Worm (Caenorhabditis elegans) whole organism, L2 larva: ENCODE data around the gene C18E9.8.
A peak's percentile ranks its signal among the peaks of the same experiment; 100 is the strongest.

ENCODE experiments used
- C34F6.9 ChIP-seq: fragments of 150-350 bp; optimal IDR thresholded peaks from 2 replicates; lab custom pipeline; 2014; ENCODE audit warnings: missing biosample characterization, missing genetic modification characterization
- F13H6.1 ChIP-seq: sonication (generic microtip); optimal IDR thresholded peaks from 2 replicates; lab custom pipeline; 2016; ENCODE audit warnings: missing genetic modification characterization, missing compliant biosample characterization
- R02D3.7 ChIP-seq: fragments of 150-350 bp; optimal IDR thresholded peaks from 2 replicates; lab custom pipeline; 2014; ENCODE audit warnings: missing biosample characterization, missing genetic modification characterization
- alr-1 ChIP-seq: fragments of 150-350 bp; optimal IDR thresholded peaks from 2 replicates; lab custom pipeline; 2014; ENCODE audit warnings: missing biosample characterization, missing genetic modification characterization
- ama-1 ChIP-seq: fragments of 150-350 bp; optimal IDR thresholded peaks from 2 replicates; lab custom pipeline; 2018; ENCODE audit warnings: inconsistent platforms
- blmp-1 ChIP-seq: sonication (generic microtip); optimal IDR thresholded peaks from 2 replicates; lab custom pipeline; 2017; ENCODE audit warnings: missing genetic modification characterization, mild to moderate bottlenecking, missing compliant biosample characterization, antibody characterized with exemption, moderate library complexity; ENCODE audit not compliant: insufficient read depth
- ceh-16 ChIP-seq: fragments of 150-350 bp; optimal IDR thresholded peaks from 2 replicates; lab custom pipeline; 2014; ENCODE audit warnings: missing biosample characterization, missing genetic modification characterization
- ceh-82 ChIP-seq: fragments of 150-350 bp; optimal IDR thresholded peaks from 2 replicates; lab custom pipeline; 2014; ENCODE audit warnings: missing biosample characterization, missing genetic modification characterization
- crh-2 ChIP-seq: sonication (generic microtip); optimal IDR thresholded peaks from 2 replicates; lab custom pipeline; 2017; ENCODE audit warnings: missing biosample characterization, missing genetic modification characterization
- dmd-4 ChIP-seq: sonication (generic microtip); optimal IDR thresholded peaks from 2 replicates; lab custom pipeline; 2017; ENCODE audit warnings: missing biosample characterization, missing genetic modification characterization
- egl-27 ChIP-seq: sonication (generic microtip); optimal IDR thresholded peaks from 3 replicates; lab custom pipeline; 2017; ENCODE audit warnings: missing biosample characterization, missing genetic modification reagents, missing genetic modification characterization
- elt-3 ChIP-seq: sonication (generic microtip); optimal IDR thresholded peaks from 2 replicates; lab custom pipeline; 2017; ENCODE audit warnings: missing biosample characterization, missing genetic modification characterization
- gmeb-1 ChIP-seq: fragments of 150-350 bp; optimal IDR thresholded peaks from 2 replicates; lab custom pipeline; 2014; ENCODE audit warnings: missing biosample characterization, missing genetic modification characterization
- lin-13 ChIP-seq: fragments of 150-350 bp; optimal IDR thresholded peaks from 2 replicates; lab custom pipeline; 2014; ENCODE audit warnings: missing biosample characterization, missing genetic modification reagents, missing genetic modification characterization
- lin-39 ChIP-seq: fragments of 150-350 bp; optimal IDR thresholded peaks from 2 replicates; lab custom pipeline; 2014; ENCODE audit warnings: missing biosample characterization, missing genetic modification reagents, missing genetic modification characterization
- lsy-2 ChIP-seq, 2 experiments: fragments of 150-350 bp in 1 of 2; sonication (generic microtip) in 1 of 2; optimal IDR thresholded peaks; 2 replicates each; lab custom pipeline; 2014 to 2017; ENCODE audit warnings: missing biosample characterization in 2 of 2, missing genetic modification characterization in 2 of 2
- mab-5 ChIP-seq: fragments of 150-350 bp; optimal IDR thresholded peaks from 2 replicates; lab custom pipeline; 2014; ENCODE audit warnings: missing biosample characterization, missing genetic modification characterization
- mdl-1 ChIP-seq, 2 experiments: fragments of 150-350 bp in 1 of 2; sonication (generic microtip) in 1 of 2; optimal IDR thresholded peaks; 2 replicates each; lab custom pipeline; 2017; ENCODE audit warnings: missing biosample characterization in 2 of 2, missing genetic modification characterization in 2 of 2
- nhr-10 ChIP-seq: sonication (generic microtip); optimal IDR thresholded peaks from 2 replicates; lab custom pipeline; 2017; ENCODE audit warnings: missing biosample characterization, missing genetic modification characterization
- nhr-11 ChIP-seq: fragments of 150-350 bp; optimal IDR thresholded peaks from 2 replicates; lab custom pipeline; 2014; ENCODE audit warnings: missing biosample characterization, missing genetic modification characterization
- nhr-129 ChIP-seq: fragments of 150-350 bp; optimal IDR thresholded peaks from 2 replicates; lab custom pipeline; 2014; ENCODE audit warnings: missing biosample characterization, missing genetic modification characterization
- nhr-23 ChIP-seq: fragments of 150-350 bp; optimal IDR thresholded peaks from 2 replicates; lab custom pipeline; 2014; ENCODE audit warnings: missing biosample characterization, missing genetic modification reagents, missing genetic modification characterization
- nhr-25 ChIP-seq: fragments of 150-350 bp; sonication (generic microtip); optimal IDR thresholded peaks from 3 replicates; lab custom pipeline; 2014; ENCODE audit warnings: missing biosample characterization, missing genetic modification characterization
- nhr-6 ChIP-seq: fragments of 150-350 bp; optimal IDR thresholded peaks from 2 replicates; lab custom pipeline; 2014; ENCODE audit warnings: missing biosample characterization, missing genetic modification characterization
- nhr-77 ChIP-seq: fragments of 150-350 bp; optimal IDR thresholded peaks from 2 replicates; lab custom pipeline; 2014; ENCODE audit warnings: missing biosample characterization, missing genetic modification characterization
- peb-1 ChIP-seq: fragments of 150-350 bp; optimal IDR thresholded peaks from 2 replicates; lab custom pipeline; 2014; ENCODE audit warnings: missing biosample characterization, missing genetic modification characterization
- sem-4 ChIP-seq: fragments of 150-350 bp; optimal IDR thresholded peaks from 2 replicates; lab custom pipeline; 2014; ENCODE audit warnings: missing biosample characterization, missing genetic modification reagents, missing genetic modification characterization
- skn-1 ChIP-seq: sonication (generic microtip); optimal IDR thresholded peaks from 2 replicates; lab custom pipeline; 2017; ENCODE audit warnings: missing biosample characterization, missing genetic modification characterization
- sma-3 ChIP-seq: sonication (generic microtip); optimal IDR thresholded peaks from 2 replicates; lab custom pipeline; 2016; ENCODE audit warnings: missing genetic modification reagents, missing genetic modification characterization, missing compliant biosample characterization
- sma-9 ChIP-seq, 2 experiments: fragments of 150-350 bp in 1 of 2; sonication (generic microtip) in 1 of 2; optimal IDR thresholded peaks; 2 replicates each; lab custom pipeline; 2014 to 2016; ENCODE audit warnings: missing genetic modification characterization in 2 of 2, mild to moderate bottlenecking in 1 of 2, missing biosample characterization in 1 of 2, missing compliant biosample characterization in 1 of 2, missing genetic modification reagents in 1 of 2, moderate library complexity in 1 of 2
- unc-39 ChIP-seq: fragments of 150-350 bp; optimal IDR thresholded peaks from 2 replicates; lab custom pipeline; 2014; ENCODE audit warnings: missing biosample characterization, missing genetic modification characterization
- unc-55 ChIP-seq: fragments of 150-350 bp; sonication (generic microtip); optimal IDR thresholded peaks from 3 replicates; lab custom pipeline; 2014; ENCODE audit warnings: missing biosample characterization, missing genetic modification reagents, missing genetic modification characterization
- unc-62 ChIP-seq: fragments of 150-350 bp; optimal IDR thresholded peaks from 2 replicates; lab custom pipeline; 2014; ENCODE audit warnings: missing biosample characterization, missing genetic modification reagents, missing genetic modification characterization
- ztf-1 ChIP-seq: fragments of 200-800 bp; sonication (Bioruptor generic); conservative IDR thresholded peaks from 2 replicates; pipeline ENCODE4 v1.3.6; 2022; ENCODE audit warnings: missing genetic modification characterization, missing compliant biosample characterization
- ztf-11 ChIP-seq: sonication (generic microtip); optimal IDR thresholded peaks from 2 replicates; lab custom pipeline; 2017; ENCODE audit warnings: missing biosample characterization, missing genetic modification characterization

The C18E9.8 gene

ce11 chrII:8962206-8962605 lies 25.7 kb downstream of the C18E9.8 start:
- TF ChIP-seq mab-5: peak; percentile 7
- no peak for TF ChIP-seq elt-3
- TF ChIP-seq R02D3.7 (tag; lab: Kevin White, UChicago): no peak
- peak; percentile 23 for TF ChIP-seq crh-2 (tag; lab: Kevin White, UChicago)
- TF ChIP-seq peb-1 (tag; lab: Kevin White, UChicago): no peak
- no peak for TF ChIP-seq ceh-82 (tag; lab: Kevin White, UChicago)
- TF ChIP-seq ztf-11: no peak
- TF ChIP-seq dmd-4 (tag; lab: Kevin White, UChicago): no peak
- peak; percentile 37 for TF ChIP-seq C34F6.9 (tag; lab: Kevin White, UChicago)
- peak; percentile 7 for TF ChIP-seq sem-4 (tag; lab: Kevin White, UChicago)
- TF ChIP-seq lsy-2 (tag; optimal IDR thresholded peaks at IDR 0.05; lab: Kevin White, UChicago): peak in 1 of 2 experiments; percentile 25
- peak; percentile 8 for TF ChIP-seq nhr-129 (tag; lab: Kevin White, UChicago)
- no peak for TF ChIP-seq lin-13 (GFP tag; lab: Kevin White, UChicago)
- TF ChIP-seq sma-3: no peak
- no peak for TF ChIP-seq ama-1 (lab: Kevin White, UChicago)
- TF ChIP-seq sma-9 (GFP tag; optimal IDR thresholded peaks at IDR 0.05; lab: Kevin White, UChicago): peak; percentile 46
- no peak for TF ChIP-seq sma-9 (tag; optimal IDR thresholded peaks at IDR 0.05; lab: Kevin White, UChicago)
- no peak for TF ChIP-seq nhr-77 (tag; lab: Kevin White, UChicago)
- no peak for TF ChIP-seq nhr-23
- no peak for TF ChIP-seq skn-1 (tag; lab: Kevin White, UChicago)
- no peak for TF ChIP-seq unc-55 (GFP tag; lab: Kevin White, UChicago)
- TF ChIP-seq F13H6.1: peak; percentile 30
- TF ChIP-seq lin-39 (tag; lab: Kevin White, UChicago): peak; percentile 27
- TF ChIP-seq alr-1 (tag; lab: Kevin White, UChicago): no peak
- no peak for TF ChIP-seq blmp-1
- TF ChIP-seq, all 48 proteins: peak for 9

ce11 chrII:8961450-8961849 lies 26.4 kb downstream of the C18E9.8 start:
- TF ChIP-seq nhr-6 (tag; lab: Kevin White, UChicago) (no peak), ama-1 (lab: Kevin White, UChicago) (peak; percentile 9), ztf-1 (GFP tag; lab: Robert Waterston, UW) (no peak), crh-2 (tag; lab: Kevin White, UChicago) (no peak), nhr-25 (tag; lab: Kevin White, UChicago) (no peak), unc-62 (no peak), unc-55 (GFP tag; lab: Kevin White, UChicago) (no peak), sma-9 (GFP tag; optimal IDR thresholded peaks at IDR 0.05; lab: Kevin White, UChicago) (peak; percentile 12), sma-9 (tag; optimal IDR thresholded peaks at IDR 0.05; lab: Kevin White, UChicago) (no peak), lsy-2 (tag; optimal IDR thresholded peaks at IDR 0.05; lab: Kevin White, UChicago) (no peak), egl-27 (tag; lab: Kevin White, UChicago) (no peak), nhr-129 (tag; lab: Kevin White, UChicago) (peak; percentile 73), alr-1 (tag; lab: Kevin White, UChicago) (no peak), nhr-23 (no peak), skn-1 (tag; lab: Kevin White, UChicago) (no peak)

- TF ChIP-seq R02D3.7 (tag; lab: Kevin White, UChicago): no peak
- no peak for TF ChIP-seq gmeb-1
- TF ChIP-seq crh-2 (tag; lab: Kevin White, UChicago): no peak
- no peak for TF ChIP-seq sem-4 (tag; lab: Kevin White, UChicago)
- no peak for TF ChIP-seq unc-39 (tag; lab: Kevin White, UChicago)
- TF ChIP-seq nhr-10 (tag; lab: Kevin White, UChicago): no peak
- TF ChIP-seq ceh-16 (tag; lab: Kevin White, UChicago): no peak
- TF ChIP-seq alr-1 (tag; lab: Kevin White, UChicago): no peak
- TF ChIP-seq lin-39 (tag; lab: Kevin White, UChicago): no peak
- no peak for TF ChIP-seq nhr-23
- TF ChIP-seq, all 48 proteins: peak for 0
Observed at ce11 chrII:8960414-8960813, 27.4 kb downstream of the C18E9.8 start, which contains the start of gene cal-2. cal-2 (plus strand) TSS chrII:8960714.

ce11 chrII:8959081-8959480 lies 28.8 kb downstream of the C18E9.8 start:
- TF ChIP-seq nhr-129 (tag; lab: Kevin White, UChicago) (peak; percentile 77), sem-4 (tag; lab: Kevin White, UChicago) (no peak), crh-2 (tag; lab: Kevin White, UChicago) (no peak), ceh-16 (tag; lab: Kevin White, UChicago) (no peak), nhr-11 (tag; lab: Kevin White, UChicago) (no peak), sma-9 (GFP tag; optimal IDR thresholded peaks at IDR 0.05; lab: Kevin White, UChicago) (peak; percentile 61), sma-9 (tag; optimal IDR thresholded peaks at IDR 0.05; lab: Kevin White, UChicago) (no peak), F13H6.1 (peak; percentile 65), ama-1 (lab: Kevin White, UChicago) (peak; percentile 4), lsy-2 (tag; optimal IDR thresholded peaks at IDR 0.05; lab: Kevin White, UChicago) (peak in 1 of 2 experiments; percentile 20), mdl-1 (tag; optimal IDR thresholded peaks at IDR 0.05; lab: Kevin White, UChicago) (no peak), C34F6.9 (tag; lab: Kevin White, UChicago) (peak; percentile 22)
